Fruit fly (Drosophila melanogaster) whole organism, embryonic: Measurements from ENCODE around the gene brv3.

Experiments
- ATbp ChIP-seq: fragments of 200-800 bp; sonication (Bioruptor generic); optimal IDR thresholded peaks from 2 replicates; lab custom pipeline; 2017; ENCODE audit warnings: missing biosample characterization, mild to moderate bottlenecking, missing genetic modification characterization, missing genetic modification reagents
- Ada2b ChIP-seq: fragments of 200-800 bp; sonication (Bioruptor generic); IDR thresholded peaks from 2 replicates; pipeline ENCODE4 v1.3.6; 2022; ENCODE audit warnings: missing biosample characterization, missing genetic modification characterization
- Bdp1 ChIP-seq: fragments of 200-800 bp; sonication (Bioruptor generic); optimal IDR thresholded peaks from 3 replicates; lab custom pipeline; 2016; ENCODE audit warnings: missing biosample characterization, missing genetic modification characterization
- CG10543 ChIP-seq: fragments of 200-800 bp; sonication (Bioruptor generic); optimal IDR thresholded peaks from 3 replicates; lab custom pipeline; 2017; ENCODE audit warnings: missing biosample characterization, mild to moderate bottlenecking, missing genetic modification characterization, moderate library complexity
- CG10959 ChIP-seq: fragments of 200-800 bp; sonication (Bioruptor generic); IDR thresholded peaks from 2 replicates; pipeline ENCODE4 v1.3.6; 2022; ENCODE audit warnings: missing biosample characterization, missing genetic modification characterization
- CG11247 ChIP-seq: fragments of 200-800 bp; sonication (Bioruptor generic); IDR thresholded peaks from 2 replicates; pipeline ENCODE4 v1.3.6; 2022; ENCODE audit warnings: missing biosample characterization, missing genetic modification characterization
- CG11456 ChIP-seq: fragments of 200-800 bp; sonication (Bioruptor generic); IDR thresholded peaks from 3 replicates; pipeline ENCODE4 v1.3.6; 2022; ENCODE audit warnings: missing biosample characterization, missing genetic modification characterization
- CG12219 ChIP-seq: fragments of 200-800 bp; sonication (Bioruptor generic); optimal IDR thresholded peaks from 3 replicates; lab custom pipeline; 2018; ENCODE audit warnings: missing biosample characterization, mild to moderate bottlenecking, missing genetic modification characterization
- CG14965 ChIP-seq: fragments of 200-800 bp; sonication (Bioruptor generic); optimal IDR thresholded peaks from 2 replicates; lab custom pipeline; 2016; ENCODE audit warnings: missing biosample characterization, missing genetic modification characterization, borderline replicate concordance
- CG15479 ChIP-seq: fragments of 200-800 bp; sonication (Bioruptor generic); optimal IDR thresholded peaks from 3 replicates; lab custom pipeline; 2019; ENCODE audit warnings: missing biosample characterization, mild to moderate bottlenecking, missing genetic modification characterization, moderate library complexity
- CG17186 ChIP-seq: fragments of 200-800 bp; sonication (Bioruptor generic); optimal IDR thresholded peaks from 3 replicates; lab custom pipeline; 2017; ENCODE audit warnings: missing biosample characterization, missing genetic modification reagents, missing genetic modification characterization
- CG18262 ChIP-seq: fragments of 200-800 bp; optimal IDR thresholded peaks from 3 replicates; lab custom pipeline; 2019; ENCODE audit warnings: missing biosample characterization, mild to moderate bottlenecking, missing genetic modification characterization, moderate library complexity
- CG4617 ChIP-seq: fragments of 200-800 bp; sonication (Bioruptor generic); optimal IDR thresholded peaks from 3 replicates; lab custom pipeline; 2016; ENCODE audit warnings: missing biosample characterization, missing genetic modification characterization, borderline replicate concordance
- CG4730 ChIP-seq: fragments of 200-800 bp; sonication (Bioruptor generic); IDR thresholded peaks from 2 replicates; pipeline ENCODE4 v1.3.6; 2022; ENCODE audit warnings: missing biosample characterization, missing genetic modification characterization
- CG6689 ChIP-seq: fragments of 200-800 bp; sonication (Bioruptor generic); IDR thresholded peaks from 2 replicates; pipeline ENCODE4 v1.3.6; 2022; ENCODE audit warnings: missing biosample characterization, missing genetic modification characterization
- CG6813 ChIP-seq: fragments of 200-800 bp; sonication (Bioruptor generic); optimal IDR thresholded peaks from 2 replicates; lab custom pipeline; 2017; ENCODE audit warnings: missing biosample characterization, missing genetic modification characterization, mild to moderate bottlenecking, moderate library complexity, missing genetic modification reagents
- CG7271 ChIP-seq: fragments of 200-800 bp; sonication (Bioruptor generic); optimal IDR thresholded peaks from 2 replicates; lab custom pipeline; 2018; ENCODE audit warnings: missing biosample characterization, mild to moderate bottlenecking, missing genetic modification characterization, moderate library complexity
- CG7357 ChIP-seq: fragments of 200-800 bp; sonication (Bioruptor generic); IDR thresholded peaks from 3 replicates; pipeline ENCODE4 v1.3.6; 2022; ENCODE audit warnings: missing biosample characterization, missing genetic modification characterization
- CG7987 ChIP-seq: fragments of 200-800 bp; sonication (Bioruptor generic); optimal IDR thresholded peaks from 2 replicates; lab custom pipeline; 2018; ENCODE audit warnings: missing biosample characterization, mild to moderate bottlenecking, missing genetic modification characterization, moderate library complexity
- Dip2 ChIP-seq: fragments of 200-800 bp; sonication (Bioruptor generic); IDR thresholded peaks from 2 replicates; pipeline ENCODE4 v1.3.6; 2022; ENCODE audit warnings: missing biosample characterization, missing genetic modification characterization
- Drgx ChIP-seq: fragments of 200-800 bp; sonication (Bioruptor generic); IDR thresholded peaks from 2 replicates; pipeline ENCODE4 v1.3.6; 2022; ENCODE audit warnings: missing biosample characterization, missing genetic modification characterization
- Elba2 ChIP-seq: fragments of 200-800 bp; sonication (Bioruptor generic); optimal IDR thresholded peaks from 3 replicates; lab custom pipeline; 2016; ENCODE audit warnings: missing biosample characterization, missing genetic modification characterization
- Fer2 ChIP-seq: fragments of 200-800 bp; sonication (Bioruptor generic); optimal IDR thresholded peaks from 2 replicates; lab custom pipeline; 2018; ENCODE audit warnings: missing biosample characterization, mild to moderate bottlenecking, missing genetic modification characterization, moderate library complexity
- GATAe ChIP-seq: fragments of 200-800 bp; sonication (Bioruptor generic); conservative IDR thresholded peaks from 2 replicates; pipeline ENCODE4 v1.3.6; 2022; ENCODE audit warnings: missing biosample characterization, missing genetic modification characterization
- HLH4C ChIP-seq: fragments of 200-800 bp; sonication (Bioruptor generic); IDR thresholded peaks from 3 replicates; pipeline ENCODE4 v1.3.6; 2022; ENCODE audit warnings: missing biosample characterization, missing genetic modification characterization; ENCODE audit not compliant: partially characterized antibody
- HLHmδ ChIP-seq: fragments of 200-800 bp; sonication (Bioruptor generic); optimal IDR thresholded peaks from 2 replicates; lab custom pipeline; 2018; ENCODE audit warnings: missing biosample characterization, mild to moderate bottlenecking, missing genetic modification characterization, moderate library complexity
- Hr39 ChIP-seq: fragments of >200 bp; optimal IDR thresholded peaks from 2 replicates; lab custom pipeline; 2017
- Mes4 ChIP-seq: fragments of 200-800 bp; sonication (Bioruptor generic); optimal IDR thresholded peaks from 2 replicates; lab custom pipeline; 2016; ENCODE audit warnings: missing biosample characterization, missing genetic modification characterization
- Rx ChIP-seq: fragments of 200-800 bp; sonication (Bioruptor generic); IDR thresholded peaks from 2 replicates; pipeline ENCODE4 v1.3.6; 2022; ENCODE audit warnings: missing biosample characterization, missing genetic modification characterization
- Side ChIP-seq: fragments of 200-800 bp; sonication (Bioruptor generic); optimal IDR thresholded peaks from 2 replicates; lab custom pipeline; 2016; ENCODE audit warnings: missing biosample characterization, missing genetic modification characterization
- Sry-β ChIP-seq: fragments of 200-800 bp; sonication (Bioruptor generic); optimal IDR thresholded peaks from 2 replicates; lab custom pipeline; 2018; ENCODE audit warnings: missing biosample characterization, mild to moderate bottlenecking, missing genetic modification characterization, moderate library complexity
- Sry-δ ChIP-seq: fragments of 200-800 bp; sonication (Bioruptor generic); optimal IDR thresholded peaks from 2 replicates; lab custom pipeline; 2016; ENCODE audit warnings: missing biosample characterization, missing genetic modification characterization
- ara ChIP-seq: fragments of 200-800 bp; sonication (Bioruptor generic); IDR thresholded peaks from 2 replicates; pipeline ENCODE4 v1.3.6; 2022; ENCODE audit warnings: missing biosample characterization, missing genetic modification characterization
- bsh ChIP-seq, 2 experiments: fragments of 200-800 bp; sonication (Bioruptor generic); optimal IDR thresholded peaks; 2 replicates each; lab custom pipeline; 2017 to 2018; ENCODE audit warnings: mild to moderate bottlenecking in 2 of 2, missing biosample characterization in 2 of 2, missing genetic modification characterization in 2 of 2, moderate library complexity in 1 of 2
- ci ChIP-seq: fragments of 200-800 bp; sonication (Bioruptor generic); IDR thresholded peaks from 3 replicates; pipeline ENCODE4 v1.3.6; 2022; ENCODE audit warnings: missing biosample characterization, missing genetic modification characterization
- disco-r ChIP-seq: fragments of 200-800 bp; sonication (Bioruptor generic); optimal IDR thresholded peaks from 2 replicates; lab custom pipeline; 2016; ENCODE audit warnings: missing biosample characterization, missing genetic modification characterization
- dmrt11E ChIP-seq: fragments of 200-800 bp; sonication (Bioruptor generic); optimal IDR thresholded peaks from 3 replicates; lab custom pipeline; 2018; ENCODE audit warnings: missing biosample characterization, mild to moderate bottlenecking, missing genetic modification characterization, moderate library complexity
- ems ChIP-seq: fragments of 200-800 bp; sonication (Bioruptor generic); optimal IDR thresholded peaks from 3 replicates; lab custom pipeline; 2016; ENCODE audit warnings: missing biosample characterization, missing genetic modification characterization
- fd3F ChIP-seq: fragments of 200-800 bp; sonication (Bioruptor generic); optimal IDR thresholded peaks from 2 replicates; lab custom pipeline; 2018; ENCODE audit warnings: missing biosample characterization, mild to moderate bottlenecking, missing genetic modification characterization, moderate library complexity
- gsb ChIP-seq: fragments of 200-800 bp; sonication (Bioruptor generic); IDR thresholded peaks from 2 replicates; pipeline ENCODE4 v1.3.6; 2022; ENCODE audit warnings: missing biosample characterization, missing genetic modification characterization
- h ChIP-seq: fragments of >200 bp; optimal IDR thresholded peaks from 2 replicates; lab custom pipeline; 2017
- kni ChIP-seq: fragments of 200-800 bp; sonication (Bioruptor generic); optimal IDR thresholded peaks from 3 replicates; lab custom pipeline; 2017; ENCODE audit warnings: mild to moderate bottlenecking, missing biosample characterization, missing genetic modification reagents, missing genetic modification characterization
- nerfin-1 ChIP-seq: fragments of 200-800 bp; sonication (Bioruptor generic); optimal IDR thresholded peaks from 3 replicates; lab custom pipeline; 2019; ENCODE audit warnings: missing biosample characterization, mild to moderate bottlenecking, missing genetic modification characterization, moderate library complexity
- pnt ChIP-seq: fragments of 200-800 bp; sonication (Bioruptor generic); optimal IDR thresholded peaks from 3 replicates; lab custom pipeline; 2016; ENCODE audit warnings: missing biosample characterization, missing genetic modification characterization
- pros ChIP-seq: fragments of 200-800 bp; sonication (Bioruptor generic); optimal IDR thresholded peaks from 3 replicates; lab custom pipeline; 2019; ENCODE audit warnings: missing biosample characterization, mild to moderate bottlenecking, missing genetic modification characterization, moderate library complexity
- row ChIP-seq: fragments of 200-800 bp; sonication (Bioruptor generic); IDR thresholded peaks from 3 replicates; pipeline ENCODE4 v1.3.6; 2022; ENCODE audit warnings: missing biosample characterization, missing genetic modification characterization
- sens-2 ChIP-seq: fragments of 200-800 bp; sonication (Bioruptor generic); IDR thresholded peaks from 2 replicates; pipeline ENCODE4 v1.3.6; 2022; ENCODE audit warnings: missing biosample characterization, missing genetic modification characterization
- seq ChIP-seq: fragments of 200-800 bp; sonication (Bioruptor generic); IDR thresholded peaks from 2 replicates; pipeline ENCODE4 v1.3.6; 2022; ENCODE audit warnings: missing biosample characterization, missing genetic modification characterization
- shn ChIP-seq: fragments of 200-800 bp; sonication (Bioruptor generic); optimal IDR thresholded peaks from 3 replicates; lab custom pipeline; 2016; ENCODE audit warnings: missing biosample characterization, missing genetic modification characterization
- tll ChIP-seq, 2 experiments: fragments of 200-800 bp in 1 of 2; fragments of >200 bp in 1 of 2; sonication (Bioruptor generic) in 1 of 2; optimal IDR thresholded peaks; 2 replicates each; lab custom pipeline; 2017 to 2019; ENCODE audit warnings: missing biosample characterization in 2 of 2, missing genetic modification characterization in 2 of 2, mild to moderate bottlenecking in 1 of 2, moderate library complexity in 1 of 2

brv3 gene

DNA sequence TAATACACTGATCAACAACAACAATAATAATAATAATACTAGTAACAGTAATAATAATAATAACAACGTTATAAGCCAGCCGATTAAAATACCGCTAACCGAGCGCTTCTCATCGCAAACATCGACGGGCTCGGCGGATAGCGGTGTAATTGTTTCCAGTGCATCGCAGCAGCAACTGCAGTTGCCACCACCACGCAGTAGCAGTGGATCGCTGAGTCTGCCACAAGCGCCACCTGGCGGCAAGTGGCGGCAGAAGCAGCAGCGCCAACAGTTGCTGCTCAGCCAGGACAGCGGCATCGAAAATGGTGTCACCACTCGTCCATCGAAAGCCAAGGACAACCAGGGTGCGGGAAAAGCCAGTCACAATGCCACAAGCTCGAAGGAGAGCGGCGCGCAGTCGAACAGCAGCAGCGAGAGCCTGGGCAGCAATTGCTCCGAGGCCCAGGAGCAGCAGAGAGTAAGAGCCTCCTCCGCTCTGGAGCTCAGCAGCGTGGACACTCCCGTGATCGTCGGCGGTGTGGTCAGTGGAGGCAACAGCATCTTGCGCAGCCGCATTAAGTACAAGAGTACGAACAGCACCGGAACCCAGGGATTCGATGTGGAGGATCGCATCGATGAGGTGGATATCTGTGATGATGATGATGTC, 35.2 kb upstream of the brv3 start (continued):
- no peak for TF ChIP-seq pros (GFP tag; lab: Kevin White, UChicago)
- TF ChIP-seq sens-2 (GFP tag; lab: Robert Waterston, UW): 0 out of 2 replicates have a peak, but pooled peaks have one; percentile 18
- peak; percentile 49 for TF ChIP-seq HLHmδ
- peak; percentile 6 for TF ChIP-seq CG18262 (tag; lab: Kevin White, UChicago)
- TF ChIP-seq kni (GFP tag; lab: Kevin White, UChicago): no peak
- no peak for TF ChIP-seq Sry-β (GFP tag; lab: Kevin White, UChicago)
- TF ChIP-seq shn (GFP tag; lab: Kevin White, UChicago): no peak
- TF ChIP-seq Elba2 (GFP tag; lab: Kevin White, UChicago): no peak
- no peak for TF ChIP-seq CG7987
- no peak for TF ChIP-seq fd3F (GFP tag; lab: Kevin White, UChicago)
- peak; percentile 12 for TF ChIP-seq ATbp
- 0 out of 2 replicates have a peak, but pooled peaks have one; percentile 18 for TF ChIP-seq CG11247 (GFP tag; lab: Robert Waterston, UW)
- no peak for TF ChIP-seq CG17186 (GFP tag; lab: Kevin White, UChicago)
- no peak for TF ChIP-seq nerfin-1 (tag; lab: Kevin White, UChicago)
- TF ChIP-seq pnt (GFP tag; lab: Kevin White, UChicago): no peak
- TF ChIP-seq CG12219 (GFP tag; lab: Kevin White, UChicago): no peak
- TF ChIP-seq Dip2 (GFP tag; lab: Robert Waterston, UW): no peak
- TF ChIP-seq Rx (GFP tag; lab: Robert Waterston, UW): no peak
- TF ChIP-seq Fer2 (tag; lab: Kevin White, UChicago): no peak
- TF ChIP-seq CG7357 (GFP tag; lab: Robert Waterston, UW): no peak
- TF ChIP-seq Mes4: no peak
- TF ChIP-seq CG7271: no peak
- no peak for TF ChIP-seq GATAe (GFP tag; lab: Robert Waterston, UW)
- TF ChIP-seq CG4730 (GFP tag; lab: Robert Waterston, UW): no peak
- TF ChIP-seq tll (GFP tag; optimal IDR thresholded peaks at IDR 0.05; lab: Kevin White, UChicago): no peak
- TF ChIP-seq row (GFP tag; lab: Robert Waterston, UW): 0 out of 3 replicates have a peak, but pooled peaks have one; percentile 19
- peak; percentile 68 for TF ChIP-seq h (lab: Kevin White, UChicago)
- peak; percentile 58 for TF ChIP-seq Drgx (GFP tag; lab: Robert Waterston, UW)
- no peak for TF ChIP-seq CG15479 (GFP tag; lab: Kevin White, UChicago)
- TF ChIP-seq Hr39: no peak
- TF ChIP-seq gsb: no peak
- TF ChIP-seq CG10543 (GFP tag; lab: Kevin White, UChicago): no peak
- TF ChIP-seq CG4617 (GFP tag; lab: Kevin White, UChicago): no peak
- no peak for TF ChIP-seq dmrt11E (tag; lab: Kevin White, UChicago)
- no peak for TF ChIP-seq CG6689 (GFP tag; lab: Robert Waterston, UW)
- TF ChIP-seq Sry-δ (GFP tag; lab: Kevin White, UChicago): no peak
- no peak for TF ChIP-seq Bdp1
- no peak for TF ChIP-seq ems (GFP tag; lab: Kevin White, UChicago)
- TF ChIP-seq HLH4C (GFP tag; lab: Robert Waterston, UW): no peak
- TF ChIP-seq CG11456: no peak
- TF ChIP-seq seq (GFP tag; lab: Robert Waterston, UW): no peak
- TF ChIP-seq CG6813: no peak
- 0 out of 2 replicates have a peak, but pooled peaks have one; percentile 23 for TF ChIP-seq CG10959 (GFP tag; lab: Robert Waterston, UW)
- peak; percentile 61; the same call in 2 of the 3 replicates for TF ChIP-seq ci
- no peak for TF ChIP-seq ara (GFP tag; lab: Robert Waterston, UW)
- TF ChIP-seq bsh (GFP tag; optimal IDR thresholded peaks at IDR 0.05; lab: Kevin White, UChicago): peak in 1 of 2 experiments; percentile 8
- no peak for TF ChIP-seq Ada2b (GFP tag; lab: Robert Waterston, UW)
- TF ChIP-seq CG14965 (GFP tag; lab: Kevin White, UChicago): peak; percentile 93
- no peak for TF ChIP-seq disco-r (GFP tag; lab: Kevin White, UChicago)
- TF ChIP-seq Side (GFP tag; lab: Kevin White, UChicago): no peak
